Worm (Caenorhabditis elegans): Measurements from ENCODE around the gene F56F10.2.

DNA sequence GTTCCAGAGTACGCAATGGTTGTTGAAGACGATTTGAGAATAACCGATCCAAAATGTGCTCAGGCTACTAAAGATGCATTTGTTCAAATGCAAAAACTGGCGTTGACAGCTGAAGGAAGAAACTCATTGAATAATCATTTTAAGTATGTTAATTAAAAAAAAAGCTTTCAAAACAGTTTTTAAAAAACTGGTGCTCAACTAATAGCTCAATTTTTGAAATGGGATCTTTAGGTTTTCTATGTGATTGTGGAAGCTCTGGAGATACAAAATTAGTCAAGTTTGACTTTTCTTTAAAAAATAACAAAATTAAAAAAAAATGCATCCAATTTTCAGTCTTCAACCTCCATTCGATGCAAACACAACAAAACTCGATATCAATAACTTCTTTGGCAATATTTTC is 14.2 kb downstream of the F56F10.2 start:
- TF ChIP-seq unc-62 (GFP tag; optimal IDR thresholded peaks at IDR 0.05) (no peak), nhr-12 (tag; optimal IDR thresholded peaks at IDR 0.05) (no peak), lsy-2 (tag; optimal IDR thresholded peaks at IDR 0.05) (no peak), ztf-11 (tag; optimal IDR thresholded peaks at IDR 0.05) (no peak), egl-27 (tag; optimal IDR thresholded peaks at IDR 0.05) (no peak), mdl-1 (tag; optimal IDR thresholded peaks at IDR 0.05) (no peak), zag-1 (tag; optimal IDR thresholded peaks at IDR 0.05) (no peak), sma-9 (GFP tag; optimal IDR thresholded peaks at IDR 0.05) (no peak), sma-9 (tag; optimal IDR thresholded peaks at IDR 0.05) (no peak), nhr-237 (tag; optimal IDR thresholded peaks at IDR 0.05) (no peak), sem-4 (tag; optimal IDR thresholded peaks at IDR 0.05) (no peak), nhr-77 (tag; optimal IDR thresholded peaks at IDR 0.05) (no peak), elt-1 (tag; optimal IDR thresholded peaks at IDR 0.05) (no peak), unc-39 (tag; optimal IDR thresholded peaks at IDR 0.05) (no peak), nhr-129 (tag; optimal IDR thresholded peaks at IDR 0.05) (no peak)
